Worm (Caenorhabditis elegans) whole organism, late embryonic: ENCODE measurements around the gene T28A11.18.

Experiments used
- Y22D7AL.16 ChIP-seq: sonication (generic microtip); optimal IDR thresholded peaks from 2 replicates; lab custom pipeline; 2016; ENCODE audit warnings: missing genetic modification characterization, missing compliant biosample characterization
- ceh-18 ChIP-seq: sonication (generic microtip); optimal IDR thresholded peaks from 2 replicates; lab custom pipeline; 2016; ENCODE audit warnings: missing genetic modification characterization, missing compliant biosample characterization
- elt-2 ChIP-seq: sonication (generic microtip); optimal IDR thresholded peaks from 2 replicates; lab custom pipeline; 2016; ENCODE audit warnings: missing genetic modification reagents, missing genetic modification characterization, missing compliant biosample characterization
- eyg-1 ChIP-seq: sonication (generic microtip); optimal IDR thresholded peaks from 2 replicates; lab custom pipeline; 2016; ENCODE audit warnings: missing genotype, missing genetic modification characterization, missing compliant biosample characterization
- fax-1 ChIP-seq: sonication (generic microtip); optimal IDR thresholded peaks from 2 replicates; lab custom pipeline; 2016; ENCODE audit warnings: missing genotype, missing genetic modification characterization, missing compliant biosample characterization
- hlh-13 ChIP-seq: fragments of 200-800 bp; sonication (Bioruptor generic); optimal IDR thresholded peaks from 2 replicates; lab custom pipeline; 2018; ENCODE audit warnings: mild to moderate bottlenecking, missing genetic modification characterization, missing compliant biosample characterization
- hlh-30 ChIP-seq: sonication (generic microtip); optimal IDR thresholded peaks from 2 replicates; lab custom pipeline; 2017; ENCODE audit warnings: antibody characterized with exemption, missing genetic modification characterization, missing compliant biosample characterization; ENCODE audit not compliant: insufficient read depth
- pha-4 ChIP-seq: fragments of 150-350 bp; optimal IDR thresholded peaks from 2 replicates; lab custom pipeline; 2018; ENCODE audit warnings: missing biosample characterization, missing genetic modification reagents, missing genetic modification characterization
- pqm-1 ChIP-seq: sonication (generic microtip); optimal IDR thresholded peaks from 2 replicates; lab custom pipeline; 2016; ENCODE audit warnings: missing genetic modification characterization, missing compliant biosample characterization

DNA sequence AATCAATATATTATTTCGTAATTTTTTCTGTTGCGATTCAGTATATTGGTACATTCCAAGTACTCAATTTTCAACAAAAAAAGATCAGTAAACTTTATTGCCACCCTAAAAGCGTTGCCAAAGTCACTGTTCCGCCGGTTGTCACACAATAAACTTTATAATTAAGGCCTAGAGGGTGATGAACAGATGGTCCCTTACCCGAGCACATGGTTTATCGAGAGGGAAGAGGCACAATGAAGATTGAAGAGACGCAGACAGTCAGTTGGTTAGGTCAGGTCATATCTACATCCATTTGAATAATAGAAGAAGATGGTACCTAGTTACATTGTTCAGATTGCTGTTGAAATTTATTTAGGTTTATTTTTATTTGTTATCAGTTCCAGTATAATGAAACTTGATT lies 11.0 kb downstream of the T28A11.18 start:
- TF ChIP-seq hlh-30: peak; percentile 37
- no peak for TF ChIP-seq pha-4 (tag; lab: Kevin White, UChicago)
- TF ChIP-seq hlh-13: no peak
- TF ChIP-seq Y22D7AL.16 (tag; lab: Kevin White, UChicago): no peak
- no peak for TF ChIP-seq fax-1 (tag; lab: Kevin White, UChicago)
- TF ChIP-seq ceh-18: no peak
- TF ChIP-seq elt-2 (tag; lab: Kevin White, UChicago): no peak
- no peak for TF ChIP-seq eyg-1 (tag; lab: Kevin White, UChicago)
- TF ChIP-seq pqm-1: no peak
